Fruit fly (Drosophila melanogaster) whole organism, embryonic: ENCODE results near the gene ETHR.

Experiments
- B-H2 ChIP-seq: fragments of 200-800 bp; sonication (Bioruptor generic); optimal IDR thresholded peaks from 2 replicates; lab custom pipeline; 2018; ENCODE audit warnings: missing biosample characterization, mild to moderate bottlenecking, missing genetic modification characterization
- CG10274 ChIP-seq: fragments of 200-800 bp; sonication (Bioruptor generic); optimal IDR thresholded peaks from 3 replicates; lab custom pipeline; 2017; ENCODE audit warnings: missing biosample characterization, mild to moderate bottlenecking, missing genetic modification characterization
- CG10431 ChIP-seq: fragments of 200-800 bp; sonication (Bioruptor generic); optimal IDR thresholded peaks from 3 replicates; lab custom pipeline; 2018; ENCODE audit warnings: missing biosample characterization, mild to moderate bottlenecking, missing genetic modification characterization
- CG10462 ChIP-seq: fragments of 200-800 bp; sonication (Bioruptor generic); optimal IDR thresholded peaks from 2 replicates; lab custom pipeline; 2016; ENCODE audit warnings: missing biosample characterization, missing genetic modification characterization
- CG10979 ChIP-seq: fragments of 200-800 bp; sonication (Bioruptor generic); optimal IDR thresholded peaks from 2 replicates; lab custom pipeline; 2018; ENCODE audit warnings: missing biosample characterization, mild to moderate bottlenecking, missing genetic modification characterization, moderate library complexity
- CG13894 ChIP-seq: fragments of 200-800 bp; sonication (Bioruptor generic); optimal IDR thresholded peaks from 3 replicates; lab custom pipeline; 2018; ENCODE audit warnings: missing biosample characterization, mild to moderate bottlenecking, missing genetic modification characterization, moderate library complexity
- CG2202 ChIP-seq: fragments of 200-800 bp; sonication (Bioruptor generic); optimal IDR thresholded peaks from 2 replicates; lab custom pipeline; 2018; ENCODE audit warnings: missing biosample characterization, mild to moderate bottlenecking, missing genetic modification characterization
- CG34376 ChIP-seq: fragments of 200-800 bp; sonication (Bioruptor generic); optimal IDR thresholded peaks from 2 replicates; lab custom pipeline; 2018; ENCODE audit warnings: missing biosample characterization, mild to moderate bottlenecking, missing genetic modification characterization
- CG3995 ChIP-seq: fragments of 200-800 bp; sonication (Bioruptor generic); optimal IDR thresholded peaks from 3 replicates; lab custom pipeline; 2016; ENCODE audit warnings: missing biosample characterization, missing genetic modification characterization
- CG4854 ChIP-seq: fragments of 200-800 bp; sonication (Bioruptor generic); optimal IDR thresholded peaks from 2 replicates; lab custom pipeline; 2016; ENCODE audit warnings: missing biosample characterization, missing genetic modification characterization, inconsistent platforms
- CG6683 ChIP-seq: fragments of 200-800 bp; sonication (Bioruptor generic); optimal IDR thresholded peaks from 2 replicates; lab custom pipeline; 2017; ENCODE audit warnings: missing biosample characterization, mild to moderate bottlenecking, missing genetic modification characterization, missing genetic modification reagents
- CG8290 ChIP-seq, 3 experiments: fragments of 200-800 bp; sonication (Bioruptor generic); optimal IDR thresholded peaks; 2 replicates each; lab custom pipeline; 2016 to 2019; ENCODE audit warnings: missing biosample characterization in 3 of 3, missing genetic modification characterization in 3 of 3, mild to moderate bottlenecking in 2 of 3, moderate library complexity in 1 of 3
- Chrac-16 ChIP-seq: fragments of 200-800 bp; sonication (Bioruptor generic); optimal IDR thresholded peaks from 3 replicates; lab custom pipeline; 2016; ENCODE audit warnings: missing biosample characterization, missing genetic modification characterization
- CkIIα-i1 ChIP-seq: fragments of 200-800 bp; sonication (Bioruptor generic); IDR thresholded peaks from 2 replicates; pipeline ENCODE4 v1.3.6; 2022; ENCODE audit warnings: missing biosample characterization, missing genetic modification characterization
- GATAe ChIP-seq: fragments of 200-800 bp; sonication (Bioruptor generic); conservative IDR thresholded peaks from 2 replicates; pipeline ENCODE4 v1.3.6; 2022; ENCODE audit warnings: missing biosample characterization, missing genetic modification characterization
- HHEX ChIP-seq: fragments of 200-800 bp; sonication (Bioruptor generic); optimal IDR thresholded peaks from 3 replicates; lab custom pipeline; 2017; ENCODE audit warnings: missing biosample characterization, mild to moderate bottlenecking, missing genetic modification characterization, missing genetic modification reagents
- Hey ChIP-seq: fragments of 200-800 bp; sonication (Bioruptor generic); optimal IDR thresholded peaks from 3 replicates; lab custom pipeline; 2018; ENCODE audit warnings: missing biosample characterization, mild to moderate bottlenecking, missing genetic modification characterization
- HmgZ ChIP-seq: fragments of 200-800 bp; sonication (Bioruptor generic); optimal IDR thresholded peaks from 2 replicates; lab custom pipeline; 2018; ENCODE audit warnings: missing biosample characterization, mild to moderate bottlenecking, missing genetic modification characterization
- Hr51 ChIP-seq, 2 experiments: fragments of 200-800 bp; sonication (Bioruptor generic); optimal IDR thresholded peaks; 2 replicates in 1 of 2; 3 replicates in 1 of 2; lab custom pipeline; 2016 to 2018; ENCODE audit warnings: missing biosample characterization in 2 of 2, missing genetic modification characterization in 2 of 2, mild to moderate bottlenecking in 1 of 2, moderate library complexity in 1 of 2
- Hr78 ChIP-seq, 2 experiments: fragments of 200-800 bp in 1 of 2; fragments of >200 bp in 1 of 2; sonication (Bioruptor generic) in 1 of 2; optimal IDR thresholded peaks; 2 replicates each; lab custom pipeline; 2017 to 2019; ENCODE audit warnings: missing biosample characterization in 2 of 2, missing genetic modification characterization in 2 of 2, mild to moderate bottlenecking in 1 of 2, moderate library complexity in 1 of 2
- Meics ChIP-seq: fragments of 200-800 bp; sonication (Bioruptor generic); optimal IDR thresholded peaks from 2 replicates; lab custom pipeline; 2017; ENCODE audit warnings: missing biosample characterization, mild to moderate bottlenecking, missing genetic modification characterization
- NC2β ChIP-seq: fragments of 200-800 bp; sonication (Bioruptor generic); optimal IDR thresholded peaks from 2 replicates; lab custom pipeline; 2016; ENCODE audit warnings: missing biosample characterization, missing genetic modification characterization
- NfI ChIP-seq: fragments of 200-800 bp; sonication (Bioruptor generic); optimal IDR thresholded peaks from 3 replicates; lab custom pipeline; 2018; ENCODE audit warnings: missing biosample characterization, mild to moderate bottlenecking, missing genetic modification characterization, moderate library complexity
- Sox102F ChIP-seq: fragments of 200-800 bp; sonication (Bioruptor generic); optimal IDR thresholded peaks from 2 replicates; lab custom pipeline; 2018; ENCODE audit warnings: missing biosample characterization, mild to moderate bottlenecking, missing genetic modification characterization, moderate library complexity
- ase ChIP-seq: fragments of 200-800 bp; sonication (Bioruptor generic); IDR thresholded peaks from 3 replicates; pipeline ENCODE4 v1.3.6; 2022; ENCODE audit warnings: missing biosample characterization, missing genetic modification characterization
- az2 ChIP-seq: fragments of 200-800 bp; sonication (Bioruptor generic); optimal IDR thresholded peaks from 3 replicates; lab custom pipeline; 2016; ENCODE audit warnings: missing biosample characterization, missing genetic modification characterization
- bab2 ChIP-seq: fragments of 200-800 bp; sonication (Bioruptor generic); optimal IDR thresholded peaks from 2 replicates; lab custom pipeline; 2016; ENCODE audit warnings: missing biosample characterization, missing genetic modification characterization
- bowl ChIP-seq: fragments of 200-800 bp; sonication (Bioruptor generic); IDR thresholded peaks from 2 replicates; pipeline ENCODE4 v1.3.6; 2022; ENCODE audit warnings: missing biosample characterization, missing genetic modification characterization
- ci ChIP-seq: fragments of 200-800 bp; sonication (Bioruptor generic); IDR thresholded peaks from 3 replicates; pipeline ENCODE4 v1.3.6; 2022; ENCODE audit warnings: missing biosample characterization, missing genetic modification characterization
- croc ChIP-seq: fragments of 200-800 bp; sonication (Bioruptor generic); conservative IDR thresholded peaks from 3 replicates; pipeline ENCODE4 v1.3.6; 2022; ENCODE audit warnings: missing biosample characterization, missing genetic modification characterization
- crol ChIP-seq: fragments of 200-800 bp; sonication (Bioruptor generic); IDR thresholded peaks from 2 replicates; pipeline ENCODE4 v1.3.6; 2022; ENCODE audit warnings: missing biosample characterization, missing genetic modification characterization
- danr ChIP-seq: fragments of 200-800 bp; sonication (Bioruptor generic); IDR thresholded peaks from 2 replicates; pipeline ENCODE4 v1.3.6; 2022; ENCODE audit warnings: missing biosample characterization, missing genetic modification characterization
- gsb ChIP-seq: fragments of 200-800 bp; sonication (Bioruptor generic); IDR thresholded peaks from 2 replicates; pipeline ENCODE4 v1.3.6; 2022; ENCODE audit warnings: missing biosample characterization, missing genetic modification characterization
- hkb ChIP-seq, 2 experiments: fragments of 200-800 bp in 1 of 2; fragments of >200 bp in 1 of 2; sonication (Bioruptor generic) in 1 of 2; IDR thresholded peaks in 1 of 2; optimal IDR thresholded peaks in 1 of 2; 2 replicates each; pipeline versions ENCODE4 v1.3.6 to Lab custom; 2017 to 2022; ENCODE audit warnings: missing biosample characterization in 1 of 2, missing genetic modification characterization in 1 of 2
- lab ChIP-seq: fragments of 200-800 bp; sonication (Bioruptor generic); optimal IDR thresholded peaks from 3 replicates; lab custom pipeline; 2017; ENCODE audit warnings: missing biosample characterization, missing genetic modification characterization, mild to moderate bottlenecking, moderate library complexity, missing genetic modification reagents
- mirr ChIP-seq: fragments of 200-800 bp; sonication (Bioruptor generic); optimal IDR thresholded peaks from 3 replicates; lab custom pipeline; 2018; ENCODE audit warnings: missing biosample characterization, mild to moderate bottlenecking, missing genetic modification characterization
- onecut ChIP-seq: fragments of 200-800 bp; sonication (Bioruptor generic); IDR thresholded peaks from 2 replicates; pipeline ENCODE4 v1.3.6; 2022; ENCODE audit warnings: missing biosample characterization, missing genetic modification characterization
- pzg ChIP-seq: fragments of 200-800 bp; sonication (Bioruptor generic); optimal IDR thresholded peaks from 3 replicates; lab custom pipeline; 2018; ENCODE audit warnings: missing biosample characterization, mild to moderate bottlenecking, missing genetic modification characterization, moderate library complexity
- scrt ChIP-seq: fragments of 200-800 bp; sonication (Bioruptor generic); optimal IDR thresholded peaks from 2 replicates; lab custom pipeline; 2018; ENCODE audit warnings: missing biosample characterization, mild to moderate bottlenecking, missing genetic modification characterization, moderate library complexity
- sens-2 ChIP-seq: fragments of 200-800 bp; sonication (Bioruptor generic); IDR thresholded peaks from 2 replicates; pipeline ENCODE4 v1.3.6; 2022; ENCODE audit warnings: missing biosample characterization, missing genetic modification characterization
- seq ChIP-seq: fragments of 200-800 bp; sonication (Bioruptor generic); IDR thresholded peaks from 2 replicates; pipeline ENCODE4 v1.3.6; 2022; ENCODE audit warnings: missing biosample characterization, missing genetic modification characterization
- stwl ChIP-seq: fragments of 200-800 bp; sonication (Bioruptor generic); optimal IDR thresholded peaks from 3 replicates; lab custom pipeline; 2018; ENCODE audit warnings: missing biosample characterization, mild to moderate bottlenecking, missing genetic modification characterization, moderate library complexity
- twi ChIP-seq: fragments of 200-800 bp; optimal IDR thresholded peaks from 2 replicates; lab custom pipeline; 2019; ENCODE audit warnings: missing biosample characterization, mild to moderate bottlenecking, missing genetic modification characterization, moderate library complexity
- unpg ChIP-seq: fragments of 200-800 bp; sonication (Bioruptor generic); optimal IDR thresholded peaks from 3 replicates; lab custom pipeline; 2018; ENCODE audit warnings: missing biosample characterization, mild to moderate bottlenecking, missing genetic modification characterization, moderate library complexity
- vnd ChIP-seq: fragments of 200-800 bp; sonication (Bioruptor generic); IDR thresholded peaks from 3 replicates; pipeline ENCODE4 v1.3.6; 2022; ENCODE audit warnings: missing biosample characterization, missing genetic modification characterization; ENCODE audit not compliant: partially characterized antibody
- wek ChIP-seq: fragments of 200-800 bp; sonication (Bioruptor generic); optimal IDR thresholded peaks from 3 replicates; lab custom pipeline; 2018; ENCODE audit warnings: missing biosample characterization, mild to moderate bottlenecking, missing genetic modification characterization, moderate library complexity

ETHR gene

dm6 chr3R:21273427-21274038 lies 26.7 kb downstream of the ETHR start, which contains the start of gene CG3308 (continued):
- TF ChIP-seq CG6683 (GFP tag; lab: Kevin White, UChicago) (no peak), HmgZ (tag; lab: Kevin White, UChicago) (peak; percentile 74), Sox102F (no peak), NfI (GFP tag; lab: Kevin White, UChicago) (peak; percentile 49), bab2 (GFP tag; lab: Kevin White, UChicago) (no peak), CG2202 (tag; lab: Kevin White, UChicago) (no peak), danr (no peak), bowl (GFP tag; lab: Robert Waterston, UW) (no peak), NC2β (GFP tag; lab: Kevin White, UChicago) (no peak), croc (GFP tag; lab: Robert Waterston, UW) (no peak), unpg (peak; percentile 12), Meics (GFP tag; lab: Kevin White, UChicago) (peak; percentile 33), gsb (no peak), CG4854 (GFP tag; lab: Kevin White, UChicago) (peak; percentile 28), Hey (tag; lab: Kevin White, UChicago) (no peak), twi (tag; lab: Kevin White, UChicago) (no peak), onecut (GFP tag; lab: Robert Waterston, UW) (0 out of 2 replicates have a peak, but pooled peaks have one; percentile 28), CG10431 (GFP tag; lab: Kevin White, UChicago) (no peak)
- TF ChIP-seq, all 482 proteins: peak for 184

- TF ChIP-seq hkb (optimal IDR thresholded peaks at IDR 0.05; lab: Kevin White, UChicago) (no peak), hkb (GFP tag; IDR thresholded peaks at IDR 0.05; lab: Robert Waterston, UW) (no peak)
Observed at dm6 chr3R:21274870-21275269, 28.1 kb downstream of the ETHR start.

dm6 chr3R:21276111-21276510 lies 29.3 kb downstream of the ETHR start, which contains the start of gene CG3301:
Gene CG3301 (minus strand): TSS chr3R:21276249.
- TF ChIP-seq CG10979 = no peak
- no peak for TF ChIP-seq Hr51 (GFP tag; optimal IDR thresholded peaks at IDR 0.05; lab: Kevin White, UChicago)
- TF ChIP-seq sens-2 (GFP tag; lab: Robert Waterston, UW) = no peak
- TF ChIP-seq CG13894 (tag; lab: Kevin White, UChicago) = peak; percentile 55
- no peak for TF ChIP-seq pzg (GFP tag; lab: Kevin White, UChicago)
- no peak for TF ChIP-seq seq (GFP tag; lab: Robert Waterston, UW)
- TF ChIP-seq CG34376 (GFP tag; lab: Kevin White, UChicago) = peak; percentile 67
- TF ChIP-seq wek = no peak
- TF ChIP-seq B-H2 = peak; percentile 52
- no peak for TF ChIP-seq ase
- no peak for TF ChIP-seq GATAe (GFP tag; lab: Robert Waterston, UW)
- TF ChIP-seq Hr78 (GFP tag; optimal IDR thresholded peaks at IDR 0.05; lab: Kevin White, UChicago) = no peak
- TF ChIP-seq gsb = no peak
- peak; percentile 43 for TF ChIP-seq CG10274 (GFP tag; lab: Kevin White, UChicago)
- no peak for TF ChIP-seq scrt
- no peak for TF ChIP-seq Chrac-16
- TF ChIP-seq CG10462 (GFP tag; lab: Kevin White, UChicago) = no peak
- TF ChIP-seq ci (GFP tag; lab: Robert Waterston, UW) = no peak
- TF ChIP-seq CG8290 (GFP tag; optimal IDR thresholded peaks at IDR 0.05; lab: Kevin White, UChicago) = no peak
- TF ChIP-seq CG8290 (tag; optimal IDR thresholded peaks at IDR 0.05; lab: Kevin White, UChicago) = no peak
- no peak for TF ChIP-seq crol (GFP tag; lab: Robert Waterston, UW)
- no peak for TF ChIP-seq az2 (GFP tag; lab: Kevin White, UChicago)
- TF ChIP-seq danr = no peak
- TF ChIP-seq CkIIα-i1 = no peak
- peak; percentile 12 for TF ChIP-seq lab (GFP tag; lab: Kevin White, UChicago)
- TF ChIP-seq HHEX = no peak
- no peak for TF ChIP-seq stwl (tag; lab: Kevin White, UChicago)
- TF ChIP-seq mirr (GFP tag; lab: Kevin White, UChicago) = peak; percentile 65
- TF ChIP-seq CG3995 (GFP tag; lab: Kevin White, UChicago) = no peak
- TF ChIP-seq vnd (GFP tag; lab: Robert Waterston, UW) = peak; percentile 56
